Fruit fly (Drosophila melanogaster) whole organism, embryonic: ENCODE data around the gene CG4570.

ENCODE experiments used
- Antp ChIP-seq: fragments of 200-800 bp; sonication (Bioruptor generic); optimal IDR thresholded peaks from 3 replicates; lab custom pipeline; 2016; ENCODE audit warnings: missing biosample characterization, missing genetic modification characterization
- Blimp-1 ChIP-seq: fragments of 200-800 bp; sonication (Bioruptor generic); optimal IDR thresholded peaks from 3 replicates; lab custom pipeline; 2018; ENCODE audit warnings: missing biosample characterization, missing genetic modification characterization, mild to moderate bottlenecking, moderate library complexity, missing genetic modification reagents
- Bteb2 ChIP-seq: fragments of 200-800 bp; sonication (Bioruptor generic); optimal IDR thresholded peaks from 2 replicates; lab custom pipeline; 2016; ENCODE audit warnings: missing biosample characterization, missing genetic modification characterization
- CG11247 ChIP-seq: fragments of 200-800 bp; sonication (Bioruptor generic); IDR thresholded peaks from 2 replicates; pipeline ENCODE4 v1.3.6; 2022; ENCODE audit warnings: missing biosample characterization, missing genetic modification characterization
- CG11456 ChIP-seq: fragments of 200-800 bp; sonication (Bioruptor generic); IDR thresholded peaks from 3 replicates; pipeline ENCODE4 v1.3.6; 2022; ENCODE audit warnings: missing biosample characterization, missing genetic modification characterization
- CG11723 ChIP-seq: fragments of 200-800 bp; sonication (Bioruptor generic); optimal IDR thresholded peaks from 2 replicates; lab custom pipeline; 2017; ENCODE audit warnings: missing biosample characterization, mild to moderate bottlenecking, missing genetic modification characterization
- CG12219 ChIP-seq: fragments of 200-800 bp; sonication (Bioruptor generic); optimal IDR thresholded peaks from 3 replicates; lab custom pipeline; 2018; ENCODE audit warnings: missing biosample characterization, mild to moderate bottlenecking, missing genetic modification characterization
- CG12659 ChIP-seq: fragments of 200-800 bp; sonication (Bioruptor generic); optimal IDR thresholded peaks from 3 replicates; lab custom pipeline; 2017; ENCODE audit warnings: mild to moderate bottlenecking, missing biosample characterization, missing genetic modification reagents, missing genetic modification characterization
- CG15514 ChIP-seq: fragments of 200-800 bp; sonication (Bioruptor generic); optimal IDR thresholded peaks from 3 replicates; lab custom pipeline; 2017; ENCODE audit warnings: missing biosample characterization, missing genetic modification characterization, mild to moderate bottlenecking, moderate library complexity, missing genetic modification reagents
- CG1792 ChIP-seq: fragments of 200-800 bp; sonication (Bioruptor generic); optimal IDR thresholded peaks from 2 replicates; lab custom pipeline; 2016; ENCODE audit warnings: missing biosample characterization, missing genetic modification characterization
- CG18262 ChIP-seq: fragments of 200-800 bp; optimal IDR thresholded peaks from 3 replicates; lab custom pipeline; 2019; ENCODE audit warnings: missing biosample characterization, mild to moderate bottlenecking, missing genetic modification characterization, moderate library complexity
- CG18619 ChIP-seq: fragments of 200-800 bp; sonication (Bioruptor generic); optimal IDR thresholded peaks from 3 replicates; lab custom pipeline; 2017; ENCODE audit warnings: missing biosample characterization, mild to moderate bottlenecking, missing genetic modification characterization
- CG2712 ChIP-seq: fragments of 200-800 bp; optimal IDR thresholded peaks from 3 replicates; lab custom pipeline; 2019; ENCODE audit warnings: missing biosample characterization, mild to moderate bottlenecking, missing genetic modification characterization, moderate library complexity
- CG3847 ChIP-seq: fragments of 200-800 bp; sonication (Bioruptor generic); IDR thresholded peaks from 2 replicates; pipeline ENCODE4 v1.3.6; 2022; ENCODE audit warnings: missing biosample characterization, missing genetic modification characterization
- CG5245 ChIP-seq: fragments of 200-800 bp; sonication (Bioruptor generic); optimal IDR thresholded peaks from 3 replicates; lab custom pipeline; 2016; ENCODE audit warnings: missing biosample characterization, missing genetic modification characterization
- CG7271 ChIP-seq: fragments of 200-800 bp; sonication (Bioruptor generic); optimal IDR thresholded peaks from 2 replicates; lab custom pipeline; 2018; ENCODE audit warnings: missing biosample characterization, mild to moderate bottlenecking, missing genetic modification characterization, moderate library complexity
- CG8765 ChIP-seq: fragments of 200-800 bp; sonication (Bioruptor generic); IDR thresholded peaks from 2 replicates; pipeline ENCODE4 v1.3.6; 2022; ENCODE audit warnings: missing biosample characterization, missing genetic modification characterization
- Chrac-16 ChIP-seq: fragments of 200-800 bp; sonication (Bioruptor generic); optimal IDR thresholded peaks from 3 replicates; lab custom pipeline; 2016; ENCODE audit warnings: missing biosample characterization, missing genetic modification characterization
- HLH3B ChIP-seq: fragments of 200-800 bp; sonication (Bioruptor generic); IDR thresholded peaks from 2 replicates; pipeline ENCODE4 v1.3.6; 2022; ENCODE audit warnings: missing biosample characterization, missing genetic modification characterization
- Hand ChIP-seq: fragments of 200-800 bp; sonication (Bioruptor generic); optimal IDR thresholded peaks from 2 replicates; lab custom pipeline; 2017; ENCODE audit warnings: mild to moderate bottlenecking, missing biosample characterization, missing genetic modification reagents, missing genetic modification characterization
- Hr51 ChIP-seq, 2 experiments: fragments of 200-800 bp; sonication (Bioruptor generic); optimal IDR thresholded peaks; 2 replicates in 1 of 2; 3 replicates in 1 of 2; lab custom pipeline; 2016 to 2018; ENCODE audit warnings: missing biosample characterization in 2 of 2, missing genetic modification characterization in 2 of 2, mild to moderate bottlenecking in 1 of 2, moderate library complexity in 1 of 2
- Lpt ChIP-seq: fragments of >200 bp; optimal IDR thresholded peaks from 2 replicates; lab custom pipeline; 2018; ENCODE audit warnings: missing biosample characterization, missing genetic modification characterization
- Mad ChIP-seq: fragments of 200-800 bp; sonication (Bioruptor generic); optimal IDR thresholded peaks from 2 replicates; lab custom pipeline; 2016; ENCODE audit warnings: missing biosample characterization, missing genetic modification characterization
- Meics ChIP-seq: fragments of 200-800 bp; sonication (Bioruptor generic); optimal IDR thresholded peaks from 2 replicates; lab custom pipeline; 2017; ENCODE audit warnings: missing biosample characterization, mild to moderate bottlenecking, missing genetic modification characterization
- Myb ChIP-seq: fragments of 200-800 bp; sonication (Bioruptor generic); optimal IDR thresholded peaks from 2 replicates; lab custom pipeline; 2016; ENCODE audit warnings: missing biosample characterization, missing genetic modification characterization
- Opbp ChIP-seq: fragments of 200-800 bp; sonication (Bioruptor generic); IDR thresholded peaks from 3 replicates; pipeline ENCODE4 v1.3.6; 2022; ENCODE audit warnings: missing biosample characterization, missing genetic modification characterization; ENCODE audit not compliant: partially characterized antibody
- Poxn ChIP-seq: fragments of 200-800 bp; sonication (Bioruptor generic); IDR thresholded peaks from 2 replicates; pipeline ENCODE4 v1.3.6; 2022; ENCODE audit warnings: missing biosample characterization, missing genetic modification characterization
- Sox102F ChIP-seq: fragments of 200-800 bp; sonication (Bioruptor generic); optimal IDR thresholded peaks from 2 replicates; lab custom pipeline; 2018; ENCODE audit warnings: missing biosample characterization, mild to moderate bottlenecking, missing genetic modification characterization, moderate library complexity
- ash1 ChIP-seq: fragments of 200-800 bp; sonication (Bioruptor generic); optimal IDR thresholded peaks from 2 replicates; lab custom pipeline; 2018; ENCODE audit warnings: missing biosample characterization, mild to moderate bottlenecking, missing genetic modification characterization
- bowl ChIP-seq: fragments of 200-800 bp; sonication (Bioruptor generic); IDR thresholded peaks from 2 replicates; pipeline ENCODE4 v1.3.6; 2022; ENCODE audit warnings: missing biosample characterization, missing genetic modification characterization
- chm ChIP-seq: fragments of 200-800 bp; sonication (Bioruptor generic); IDR thresholded peaks from 2 replicates; pipeline ENCODE4 v1.3.6; 2022; ENCODE audit warnings: missing biosample characterization, missing genetic modification characterization
- chn ChIP-seq: fragments of 200-800 bp; sonication (Bioruptor generic); optimal IDR thresholded peaks from 2 replicates; lab custom pipeline; 2016; ENCODE audit warnings: missing biosample characterization, missing genetic modification characterization
- croc ChIP-seq: fragments of 200-800 bp; sonication (Bioruptor generic); conservative IDR thresholded peaks from 3 replicates; pipeline ENCODE4 v1.3.6; 2022; ENCODE audit warnings: missing biosample characterization, missing genetic modification characterization
- dmrt11E ChIP-seq: fragments of 200-800 bp; sonication (Bioruptor generic); optimal IDR thresholded peaks from 3 replicates; lab custom pipeline; 2018; ENCODE audit warnings: missing biosample characterization, mild to moderate bottlenecking, missing genetic modification characterization, moderate library complexity
- emc ChIP-seq: fragments of 200-800 bp; sonication (Bioruptor generic); optimal IDR thresholded peaks from 2 replicates; lab custom pipeline; 2016; ENCODE audit warnings: missing biosample characterization, missing genetic modification characterization
- fd3F ChIP-seq: fragments of 200-800 bp; sonication (Bioruptor generic); optimal IDR thresholded peaks from 2 replicates; lab custom pipeline; 2018; ENCODE audit warnings: missing biosample characterization, mild to moderate bottlenecking, missing genetic modification characterization, moderate library complexity
- ftz-f1 ChIP-seq: fragments of 200-800 bp; sonication (Bioruptor generic); optimal IDR thresholded peaks from 2 replicates; lab custom pipeline; 2016; ENCODE audit warnings: missing biosample characterization, missing genetic modification characterization
- grau ChIP-seq: fragments of 200-800 bp; optimal IDR thresholded peaks from 3 replicates; lab custom pipeline; 2019; ENCODE audit warnings: missing biosample characterization, mild to moderate bottlenecking, missing genetic modification characterization, moderate library complexity
- inv ChIP-seq: fragments of 200-800 bp; sonication (Bioruptor generic); IDR thresholded peaks from 2 replicates; pipeline ENCODE4 v1.3.6; 2022; ENCODE audit warnings: missing biosample characterization, missing genetic modification characterization; ENCODE audit not compliant: partially characterized antibody
- nerfin-1 ChIP-seq: fragments of 200-800 bp; sonication (Bioruptor generic); optimal IDR thresholded peaks from 3 replicates; lab custom pipeline; 2019; ENCODE audit warnings: missing biosample characterization, mild to moderate bottlenecking, missing genetic modification characterization, moderate library complexity
- psq ChIP-seq: fragments of 200-800 bp; sonication (Bioruptor generic); optimal IDR thresholded peaks from 2 replicates; lab custom pipeline; 2017; ENCODE audit warnings: missing biosample characterization, missing genetic modification characterization
- pum ChIP-seq: fragments of 200-800 bp; sonication (Bioruptor generic); optimal IDR thresholded peaks from 2 replicates; lab custom pipeline; 2016; ENCODE audit warnings: missing biosample characterization, missing genetic modification characterization
- pzg ChIP-seq: fragments of 200-800 bp; sonication (Bioruptor generic); optimal IDR thresholded peaks from 3 replicates; lab custom pipeline; 2018; ENCODE audit warnings: missing biosample characterization, mild to moderate bottlenecking, missing genetic modification characterization, moderate library complexity
- sim ChIP-seq: fragments of 200-800 bp; sonication (Bioruptor generic); IDR thresholded peaks from 2 replicates; pipeline ENCODE4 v1.3.6; 2022; ENCODE audit warnings: missing biosample characterization, missing genetic modification characterization
- slp2 ChIP-seq: fragments of 200-800 bp; sonication (Bioruptor generic); optimal IDR thresholded peaks from 2 replicates; lab custom pipeline; 2016; ENCODE audit warnings: missing biosample characterization, missing genetic modification characterization
- sob ChIP-seq: fragments of 200-800 bp; sonication (Bioruptor generic); IDR thresholded peaks from 2 replicates; pipeline ENCODE4 v1.3.6; 2022; ENCODE audit warnings: missing biosample characterization, missing genetic modification characterization
- sug ChIP-seq: fragments of 200-800 bp; optimal IDR thresholded peaks from 2 replicates; lab custom pipeline; 2019; ENCODE audit warnings: missing biosample characterization, mild to moderate bottlenecking, missing genetic modification characterization, moderate library complexity
- tap ChIP-seq: fragments of 200-800 bp; optimal IDR thresholded peaks from 3 replicates; lab custom pipeline; 2019; ENCODE audit warnings: missing biosample characterization, mild to moderate bottlenecking, missing genetic modification characterization, moderate library complexity
- unc-4 ChIP-seq: fragments of 200-800 bp; sonication (Bioruptor generic); IDR thresholded peaks from 2 replicates; pipeline ENCODE4 v1.3.6; 2022; ENCODE audit warnings: missing biosample characterization, missing genetic modification characterization; ENCODE audit not compliant: partially characterized antibody
- unpg ChIP-seq: fragments of 200-800 bp; sonication (Bioruptor generic); optimal IDR thresholded peaks from 3 replicates; lab custom pipeline; 2018; ENCODE audit warnings: missing biosample characterization, mild to moderate bottlenecking, missing genetic modification characterization, moderate library complexity

Gene CG4570

DNA sequence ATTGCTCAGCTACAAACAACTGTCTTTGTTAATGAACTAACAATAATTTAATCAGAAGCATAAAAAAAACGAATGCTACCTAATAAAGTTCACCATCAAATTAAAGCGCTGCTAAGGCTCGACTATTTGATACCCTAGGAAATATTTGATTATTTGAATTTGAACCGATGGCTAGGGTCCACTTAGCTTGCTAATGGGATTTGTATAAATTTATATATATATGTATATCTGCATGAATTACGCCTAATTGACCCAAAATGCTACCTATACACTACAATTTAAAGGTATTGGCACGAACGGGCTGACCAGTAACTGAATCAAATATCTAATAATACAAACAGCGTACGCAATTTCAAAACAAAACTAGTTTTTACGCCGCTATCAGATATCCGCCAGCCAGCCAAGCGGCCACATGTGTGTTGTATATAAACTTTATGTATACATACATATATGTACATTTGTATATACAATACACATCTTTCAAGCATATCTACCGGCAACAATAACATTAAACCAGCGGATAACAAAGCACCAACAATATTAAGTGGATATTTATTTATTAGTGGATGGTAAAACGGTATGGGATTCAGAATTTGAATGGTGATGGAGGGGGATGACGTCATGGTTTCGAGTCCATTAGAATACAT is 27.5 kb downstream of the CG4570 start (continued):
- TF ChIP-seq CG18262 (tag; lab: Kevin White, UChicago) (peak; percentile 64), sim (0 out of 2 replicates have a peak, but pooled peaks have one; percentile 34), CG12219 (GFP tag; lab: Kevin White, UChicago) (peak; percentile 51), Chrac-16 (no peak), Meics (GFP tag; lab: Kevin White, UChicago) (peak; percentile 84), ftz-f1 (GFP tag; lab: Kevin White, UChicago) (no peak), emc (GFP tag; lab: Kevin White, UChicago) (no peak), CG2712 (tag; lab: Kevin White, UChicago) (peak; percentile 78), Sox102F (GFP tag; lab: Kevin White, UChicago) (peak; percentile 73), nerfin-1 (tag; lab: Kevin White, UChicago) (peak; percentile 54), sob (GFP tag; lab: Robert Waterston, UW) (peak; percentile 88), CG12659 (GFP tag; lab: Kevin White, UChicago) (peak; percentile 65), Bteb2 (GFP tag; lab: Kevin White, UChicago) (no peak), ash1 (GFP tag; lab: Kevin White, UChicago) (no peak), CG8765 (GFP tag; lab: Robert Waterston, UW) (no peak), inv (no peak), sug (tag; lab: Kevin White, UChicago) (no peak), grau (tag; lab: Kevin White, UChicago) (peak; percentile 75), chn (GFP tag; lab: Kevin White, UChicago) (no peak), CG11723 (GFP tag; lab: Kevin White, UChicago) (no peak), CG11456 (GFP tag; lab: Robert Waterston, UW) (peak; percentile 88), CG3847 (peak; percentile 70), Opbp (GFP tag; lab: Robert Waterston, UW) (no peak), psq (GFP tag; lab: Kevin White, UChicago) (no peak), Myb (GFP tag; lab: Kevin White, UChicago) (no peak), slp2 (no peak), CG1792 (no peak), Lpt (GFP tag; lab: Kevin White, UChicago) (no peak), CG7271 (tag; lab: Kevin White, UChicago) (no peak), dmrt11E (no peak), Antp (GFP tag; lab: Kevin White, UChicago) (no peak), CG5245 (GFP tag; lab: Kevin White, UChicago) (peak; percentile 42), CG18619 (peak; percentile 49), HLH3B (peak; percentile 83), fd3F (GFP tag; lab: Kevin White, UChicago) (peak; percentile 63), bowl (GFP tag; lab: Robert Waterston, UW) (peak; percentile 64; the same call in 1 of the 2 replicates), tap (tag; lab: Kevin White, UChicago) (peak; percentile 76), croc (GFP tag; lab: Robert Waterston, UW) (no peak; the same call in 2 of the 3 replicates), chm (GFP tag; lab: Robert Waterston, UW) (peak; percentile 53; the same call in 1 of the 2 replicates), Poxn (peak; percentile 51), Hand (GFP tag; lab: Kevin White, UChicago) (peak; percentile 16), pum (GFP tag; lab: Kevin White, UChicago) (no peak), unpg (peak; percentile 77), Blimp-1 (GFP tag; lab: Kevin White, UChicago) (peak; percentile 54), CG15514 (GFP tag; lab: Kevin White, UChicago) (peak; percentile 66), CG11247 (GFP tag; lab: Robert Waterston, UW) (peak; percentile 79), unc-4 (no peak), Mad (GFP tag; lab: Kevin White, UChicago) (no peak), pzg (no peak), Hr51 (GFP tag; optimal IDR thresholded peaks at IDR 0.05; lab: Kevin White, UChicago) (peak in 1 of 2 experiments; percentile 79)
